Worm (Caenorhabditis elegans): ENCODE data around the gene dop-1.

Gene dop-1

DNA sequence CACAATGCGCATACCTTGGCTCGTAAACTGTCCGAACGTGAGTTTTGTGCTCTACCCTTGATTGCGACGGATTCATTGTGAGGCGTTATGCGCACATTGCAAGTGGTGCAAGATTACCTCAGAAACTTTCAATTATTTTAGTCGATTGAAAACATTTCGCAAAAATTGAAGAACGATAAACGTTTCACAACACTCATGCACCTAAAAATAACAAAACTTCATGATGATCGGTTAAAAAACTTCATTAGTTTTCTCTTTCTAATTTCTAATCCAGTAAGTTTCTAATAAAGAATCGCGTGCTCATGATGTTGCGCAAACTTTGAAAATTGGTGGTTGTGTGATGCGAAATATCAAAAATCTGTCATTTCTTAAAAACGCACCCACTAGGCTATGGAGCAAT lies at the start of gene dop-1:
dop-1 (minus strand) TSS at position 101 of the 400 bp plus-strand sequence.
- TF ChIP-seq chd-7 (tag; optimal IDR thresholded peaks at IDR 0.05) (no peak), lsy-27 (tag; optimal IDR thresholded peaks at IDR 0.05; ENCODE audit: borderline replicate concordance, insufficient read depth) (no peak), repo-1 (tag; optimal IDR thresholded peaks at IDR 0.05) (no peak), F52B5.7 (tag; optimal IDR thresholded peaks at IDR 0.05) (no peak), F22D6.2 (tag; optimal IDR thresholded peaks at IDR 0.05) (no peak), hrde-1 (tag; optimal IDR thresholded peaks at IDR 0.05; ENCODE audit: borderline replicate concordance) (no peak), ets-4 (GFP tag; optimal IDR thresholded peaks at IDR 0.05) (no peak), bed-2 (GFP tag; IDR thresholded peaks at IDR 0.05) (no peak), ceh-91 (GFP tag; IDR thresholded peaks at IDR 0.05) (no peak), T26A5.8 (tag; optimal IDR thresholded peaks at IDR 0.05) (no peak), mel-28 (tag; optimal IDR thresholded peaks at IDR 0.05; ENCODE audit: borderline replicate concordance) (no peak), lin-54 (GFP tag; optimal IDR thresholded peaks at IDR 0.05) (no peak)

DNA sequence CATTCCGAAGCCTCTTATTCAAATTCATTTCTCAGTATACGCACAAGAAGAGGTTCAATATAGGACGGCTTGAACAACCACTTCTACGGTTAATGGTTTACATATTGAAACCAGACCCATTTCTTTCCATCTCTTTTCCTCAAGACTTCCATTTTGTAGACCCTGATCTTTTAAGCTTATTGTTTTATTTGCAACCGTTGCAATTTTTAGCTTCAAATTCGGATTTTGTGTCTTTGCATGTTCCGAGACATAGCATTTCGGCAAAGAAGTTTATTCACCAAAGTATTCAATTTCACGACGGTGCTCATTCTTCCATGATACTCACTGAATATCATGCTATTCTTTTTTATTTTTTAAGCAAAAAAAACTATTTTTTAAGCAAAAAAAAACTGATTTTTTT lies 47.6 kb upstream of the dop-1 start, which contains the start of gene nmur-3:
nmur-3 (plus strand) TSS at position 301 of the 400 bp plus-strand sequence.
- TF ChIP-seq B0261.1 (tag; optimal IDR thresholded peaks at IDR 0.05) (no peak), dpff-1 (tag; optimal IDR thresholded peaks at IDR 0.05) (no peak), tlf-1 (GFP tag; optimal IDR thresholded peaks at IDR 0.05) (no peak)

DNA sequence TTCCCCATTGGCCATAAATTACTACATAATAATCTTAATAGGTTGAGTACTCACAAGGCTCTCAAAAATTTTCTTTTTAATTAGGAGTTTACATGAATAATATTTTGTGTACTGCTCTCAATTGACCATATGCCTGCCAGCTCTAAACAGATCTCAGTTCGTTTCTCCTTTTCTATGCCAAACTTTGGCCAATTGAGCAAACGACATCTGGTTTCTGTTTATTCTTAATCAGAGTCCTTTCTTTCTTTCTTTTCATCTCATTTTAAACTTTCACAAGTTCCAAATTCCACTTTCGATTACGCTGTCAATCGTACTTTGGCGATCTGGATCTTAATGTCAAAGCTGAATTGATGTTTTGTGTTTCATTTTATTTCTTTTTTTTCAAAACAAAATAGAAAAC lies 45.7 kb upstream of the dop-1 start:
- no peak for TF ChIP-seq pbrm-1 (GFP tag; IDR thresholded peaks at IDR 0.05)
- TF ChIP-seq F22D6.2 (tag; optimal IDR thresholded peaks at IDR 0.05), result no peak
- no peak for TF ChIP-seq tbp1 (GFP tag; optimal IDR thresholded peaks at IDR 0.05)
- TF ChIP-seq snpc-1.3 (tag; optimal IDR thresholded peaks at IDR 0.05; ENCODE audit: insufficient read depth), result no peak
- TF ChIP-seq him-1 (tag; optimal IDR thresholded peaks at IDR 0.05), result no peak
- TF ChIP-seq Y56A3A.18 (GFP tag; IDR thresholded peaks at IDR 0.05), result no peak
- no peak for TF ChIP-seq hmg-1.2 (GFP tag; IDR thresholded peaks at IDR 0.05)
- no peak for TF ChIP-seq lin-35 (GFP tag; optimal IDR thresholded peaks at IDR 0.05)
- no peak for TF ChIP-seq attf-3 (GFP tag; conservative IDR thresholded peaks at IDR 0.05)
- TF ChIP-seq dpff-1 (tag; optimal IDR thresholded peaks at IDR 0.05), result no peak
- no peak for TF ChIP-seq F52B5.7 (tag; optimal IDR thresholded peaks at IDR 0.05)
- no peak for TF ChIP-seq ztf-25 (GFP tag; IDR thresholded peaks at IDR 0.05)
- no peak for TF ChIP-seq nhr-179 (tag; optimal IDR thresholded peaks at IDR 0.05)
- no peak for TF ChIP-seq rpc-1 (optimal IDR thresholded peaks at IDR 0.05)
- TF ChIP-seq rpc-1 (tag; optimal IDR thresholded peaks at IDR 0.05), result no peak
- no peak for TF ChIP-seq mel-28 (tag; optimal IDR thresholded peaks at IDR 0.05; ENCODE audit: borderline replicate concordance)

DNA sequence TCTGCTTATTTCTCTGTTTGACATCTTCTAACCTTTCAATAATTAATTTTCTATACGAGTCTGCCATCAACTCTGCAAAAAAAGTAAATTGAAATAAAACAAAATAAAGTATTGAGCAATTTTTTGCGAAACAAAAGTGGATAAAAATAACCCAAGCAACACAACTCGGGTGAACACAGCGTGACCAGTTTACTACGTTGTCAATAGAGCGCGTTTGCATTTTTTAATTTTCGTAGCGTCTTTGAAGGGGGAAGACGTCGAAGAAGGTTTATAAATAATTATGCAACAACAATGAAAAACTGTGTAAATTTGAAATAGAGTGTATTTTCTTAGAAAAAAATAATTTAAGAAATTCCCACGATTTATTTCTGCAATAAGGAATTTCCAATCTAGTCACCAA lies 43.7 kb upstream of the dop-1 start, which contains the start of gene atg-16.1:
atg-16.1 (minus strand) TSS at position 76 of the 400 bp plus-strand sequence.
- TF ChIP-seq ZK185.1 (tag; optimal IDR thresholded peaks at IDR 0.05; ENCODE audit: poor library complexity, severe bottlenecking), result no peak
- TF ChIP-seq nhr-80 (tag; optimal IDR thresholded peaks at IDR 0.05), result peak; percentile 39
- TF ChIP-seq Y79H2A.3 (GFP tag; conservative IDR thresholded peaks at IDR 0.05), result no peak
- TF ChIP-seq K11D2.4 (GFP tag; IDR thresholded peaks at IDR 0.05), result 0 out of 2 replicates have a peak, but pooled peaks have one; percentile 18
- no peak for TF ChIP-seq Y67H2A.10 (GFP tag; conservative IDR thresholded peaks at IDR 0.05)
- TF ChIP-seq hlh-12 (tag; optimal IDR thresholded peaks at IDR 0.05), result no peak
- TF ChIP-seq lin-40 (tag; optimal IDR thresholded peaks at IDR 0.05), result peak; percentile 29
- TF ChIP-seq attf-5 (GFP tag; optimal IDR thresholded peaks at IDR 0.05), result peak; percentile 45
- peak; percentile 92 for TF ChIP-seq mcd-1 (GFP tag; IDR thresholded peaks at IDR 0.05)
- peak; percentile 29; the same call in 1 of the 2 replicates for TF ChIP-seq hmg-1.2 (GFP tag; IDR thresholded peaks at IDR 0.05)

All from whole organism, young adult.